Fruit fly (Drosophila melanogaster) whole organism, prepupa: ENCODE data around the gene Acp98AB.

Source experiments
- CG10631 ChIP-seq: fragments of 200-800 bp; sonication (Bioruptor generic); optimal IDR thresholded peaks from 2 replicates; lab custom pipeline; 2016; ENCODE audit warnings: missing biosample characterization, missing genetic modification characterization
- CG10669 ChIP-seq: fragments of 200-800 bp; sonication (Bioruptor generic); optimal IDR thresholded peaks from 3 replicates; lab custom pipeline; 2018; ENCODE audit warnings: missing biosample characterization, mild to moderate bottlenecking, missing genetic modification characterization, moderate library complexity
- CG11294 ChIP-seq: fragments of 200-800 bp; sonication (Bioruptor generic); IDR thresholded peaks from 2 replicates; pipeline ENCODE4 v1.3.6; 2022; ENCODE audit warnings: missing biosample characterization, missing genetic modification characterization
- CG11762 ChIP-seq: fragments of 200-800 bp; sonication (Bioruptor generic); optimal IDR thresholded peaks from 3 replicates; lab custom pipeline; 2016; ENCODE audit warnings: missing biosample characterization, missing genetic modification characterization; ENCODE audit not compliant: insufficient read depth
- CG11902 ChIP-seq: fragments of 200-800 bp; sonication (Bioruptor generic); optimal IDR thresholded peaks from 3 replicates; lab custom pipeline; 2016; ENCODE audit warnings: missing biosample characterization, missing genetic modification characterization
- CG15336 ChIP-seq: fragments of 200-800 bp; sonication (Bioruptor generic); IDR thresholded peaks from 2 replicates; pipeline ENCODE4 v1.3.6; 2022; ENCODE audit warnings: missing biosample characterization, missing genetic modification characterization
- CG1621 ChIP-seq: fragments of 200-800 bp; sonication (Bioruptor generic); optimal IDR thresholded peaks from 3 replicates; lab custom pipeline; 2018; ENCODE audit warnings: missing biosample characterization, mild to moderate bottlenecking, missing genetic modification characterization
- CG16779 ChIP-seq: fragments of 200-800 bp; sonication (Bioruptor generic); optimal IDR thresholded peaks from 3 replicates; lab custom pipeline; 2017; ENCODE audit warnings: missing biosample characterization, mild to moderate bottlenecking, missing genetic modification characterization
- CG3032 ChIP-seq: fragments of 200-800 bp; optimal IDR thresholded peaks from 2 replicates; lab custom pipeline; 2019; ENCODE audit warnings: missing biosample characterization, mild to moderate bottlenecking, missing genetic modification characterization, moderate library complexity
- CG32006 ChIP-seq: fragments of 200-800 bp; sonication (Bioruptor generic); optimal IDR thresholded peaks from 3 replicates; lab custom pipeline; 2017; ENCODE audit warnings: missing biosample characterization, mild to moderate bottlenecking, missing genetic modification characterization
- CG3919 ChIP-seq: fragments of 200-800 bp; sonication (Bioruptor generic); optimal IDR thresholded peaks from 3 replicates; lab custom pipeline; 2016; ENCODE audit warnings: missing biosample characterization, missing genetic modification characterization
- CG4318 ChIP-seq: fragments of 200-800 bp; sonication (Bioruptor generic); optimal IDR thresholded peaks from 3 replicates; lab custom pipeline; 2017; ENCODE audit warnings: missing biosample characterization, mild to moderate bottlenecking, missing genetic modification characterization
- CG6276 ChIP-seq: fragments of 200-800 bp; sonication (Bioruptor generic); optimal IDR thresholded peaks from 2 replicates; lab custom pipeline; 2017; ENCODE audit warnings: missing biosample characterization, mild to moderate bottlenecking, missing genetic modification characterization
- CG6854 ChIP-seq: fragments of 200-800 bp; sonication (Bioruptor generic); optimal IDR thresholded peaks from 2 replicates; lab custom pipeline; 2017; ENCODE audit warnings: missing biosample characterization, mild to moderate bottlenecking, missing genetic modification characterization
- CG7368 ChIP-seq: fragments of 200-800 bp; sonication (Bioruptor generic); optimal IDR thresholded peaks from 3 replicates; lab custom pipeline; 2016; ENCODE audit warnings: missing biosample characterization, missing genetic modification characterization
- CG8119 ChIP-seq: fragments of 200-800 bp; sonication (Bioruptor generic); IDR thresholded peaks from 3 replicates; pipeline ENCODE4 v1.3.6; 2022; ENCODE audit warnings: missing biosample characterization, missing genetic modification characterization
- CG9139 ChIP-seq: fragments of 200-800 bp; sonication (Bioruptor generic); optimal IDR thresholded peaks from 3 replicates; lab custom pipeline; 2017; ENCODE audit warnings: missing biosample characterization, mild to moderate bottlenecking, missing genetic modification characterization
- Eip75B ChIP-seq: fragments of 200-800 bp; sonication (Bioruptor generic); optimal IDR thresholded peaks from 3 replicates; lab custom pipeline; 2016; ENCODE audit warnings: missing biosample characterization, missing genetic modification characterization
- Eip78C ChIP-seq: fragments of 200-800 bp; sonication (Bioruptor generic); peaks from one replicate; lab custom pipeline; 2016; ENCODE audit warnings: missing biosample characterization, missing genetic modification characterization
- Ets96B ChIP-seq: fragments of 200-800 bp; optimal IDR thresholded peaks from 2 replicates; lab custom pipeline; 2019; ENCODE audit warnings: missing biosample characterization, mild to moderate bottlenecking, missing genetic modification characterization, moderate library complexity
- Hr38 ChIP-seq: sonication (Bioruptor generic); optimal IDR thresholded peaks from 2 replicates; lab custom pipeline; 2016; ENCODE audit warnings: missing biosample characterization, missing genetic modification characterization
- Hr39 ChIP-seq: fragments of 200-800 bp; sonication (Bioruptor generic); optimal IDR thresholded peaks from 2 replicates; lab custom pipeline; 2016; ENCODE audit warnings: missing biosample characterization, missing genetic modification characterization
- Lpt ChIP-seq: fragments of 200-800 bp; sonication (Bioruptor generic); optimal IDR thresholded peaks from 3 replicates; lab custom pipeline; 2016; ENCODE audit warnings: missing biosample characterization, missing genetic modification characterization
- Met ChIP-seq: fragments of 200-800 bp; sonication (Bioruptor generic); optimal IDR thresholded peaks from 3 replicates; lab custom pipeline; 2016; ENCODE audit warnings: missing biosample characterization, missing genetic modification characterization
- OdsH ChIP-seq: fragments of 200-800 bp; sonication (Bioruptor generic); optimal IDR thresholded peaks from 3 replicates; lab custom pipeline; 2016; ENCODE audit warnings: missing biosample characterization, missing genetic modification characterization
- Smox ChIP-seq: fragments of 200-800 bp; sonication (Bioruptor generic); optimal IDR thresholded peaks from 3 replicates; lab custom pipeline; 2016; ENCODE audit warnings: missing biosample characterization, missing genetic modification characterization
- Sox102F ChIP-seq: fragments of 200-800 bp; sonication (Bioruptor generic); optimal IDR thresholded peaks from 2 replicates; lab custom pipeline; 2016; ENCODE audit warnings: missing biosample characterization, mild to moderate bottlenecking, missing genetic modification characterization
- achi ChIP-seq: fragments of 200-800 bp; sonication (Bioruptor generic); optimal IDR thresholded peaks from 3 replicates; lab custom pipeline; 2016; ENCODE audit warnings: missing biosample characterization, missing genetic modification characterization
- cyc ChIP-seq: fragments of 200-800 bp; sonication (Bioruptor generic); optimal IDR thresholded peaks from 3 replicates; lab custom pipeline; 2016; ENCODE audit warnings: missing biosample characterization, missing genetic modification characterization
- dac ChIP-seq: fragments of 200-800 bp; sonication (Bioruptor generic); optimal IDR thresholded peaks from 2 replicates; lab custom pipeline; 2017; ENCODE audit warnings: missing biosample characterization, mild to moderate bottlenecking, missing genetic modification characterization
- dsx ChIP-seq: fragments of 200-800 bp; optimal IDR thresholded peaks from 3 replicates; lab custom pipeline; 2019; ENCODE audit warnings: missing biosample characterization, mild to moderate bottlenecking, missing genetic modification characterization, moderate library complexity; ENCODE audit not compliant: poor library complexity, severe bottlenecking
- eg ChIP-seq: fragments of 200-800 bp; sonication (Bioruptor generic); IDR thresholded peaks from 3 replicates; pipeline ENCODE4 v1.3.6; 2022; ENCODE audit warnings: missing biosample characterization, missing genetic modification characterization
- esn ChIP-seq: fragments of 200-800 bp; sonication (Bioruptor generic); optimal IDR thresholded peaks from 2 replicates; lab custom pipeline; 2016; ENCODE audit warnings: missing biosample characterization, mild to moderate bottlenecking, missing genetic modification characterization, moderate library complexity
- fd59A ChIP-seq: fragments of 200-800 bp; sonication (Bioruptor generic); optimal IDR thresholded peaks from 2 replicates; lab custom pipeline; 2017; ENCODE audit warnings: missing biosample characterization, mild to moderate bottlenecking, missing genetic modification characterization, missing genetic modification reagents
- lz ChIP-seq: fragments of 200-800 bp; sonication (Bioruptor generic); optimal IDR thresholded peaks from 3 replicates; lab custom pipeline; 2016; ENCODE audit warnings: missing biosample characterization, missing genetic modification characterization
- net ChIP-seq: fragments of 200-800 bp; sonication (Bioruptor generic); optimal IDR thresholded peaks from 3 replicates; lab custom pipeline; 2016; ENCODE audit warnings: missing biosample characterization, missing genetic modification characterization
- pdm3 ChIP-seq: fragments of 200-800 bp; sonication (Bioruptor generic); optimal IDR thresholded peaks from 3 replicates; lab custom pipeline; 2016; ENCODE audit warnings: missing biosample characterization, missing genetic modification characterization
- spab ChIP-seq: fragments of 200-800 bp; sonication (Bioruptor generic); optimal IDR thresholded peaks from 2 replicates; lab custom pipeline; 2017; ENCODE audit warnings: missing biosample characterization, mild to moderate bottlenecking, missing genetic modification characterization, missing genetic modification reagents
- ss ChIP-seq, 2 experiments: fragments of 200-800 bp; sonication (Bioruptor generic); optimal IDR thresholded peaks; 2 replicates in 1 of 2; 3 replicates in 1 of 2; lab custom pipeline; 2017 to 2018; ENCODE audit warnings: mild to moderate bottlenecking in 2 of 2, missing biosample characterization in 2 of 2, missing genetic modification characterization in 2 of 2, moderate library complexity in 1 of 2
- svp ChIP-seq: fragments of 200-800 bp; sonication (Bioruptor generic); peaks from one replicate; lab custom pipeline; 2016; ENCODE audit warnings: missing biosample characterization, missing genetic modification characterization

Acp98AB gene

dm6 chr3R:27660127-27660579 is 34.5 kb upstream of the Acp98AB start, which contains the start of gene Mlc1:
Gene Mlc1 (minus strand): TSS chr3R:27660177.
- no peak for TF ChIP-seq cyc (GFP tag; lab: Kevin White, UChicago)
- no peak for TF ChIP-seq pdm3
- TF ChIP-seq CG6854 (GFP tag; lab: Kevin White, UChicago) = no peak
- no peak for TF ChIP-seq CG3919 (GFP tag; lab: Kevin White, UChicago)
- TF ChIP-seq Hr39 (GFP tag; lab: Kevin White, UChicago) = no peak
- TF ChIP-seq CG8119 = no peak
- no peak for TF ChIP-seq fd59A (GFP tag; lab: Kevin White, UChicago)
- TF ChIP-seq Smox = no peak
- no peak for TF ChIP-seq ss (GFP tag; optimal IDR thresholded peaks at IDR 0.05; lab: Kevin White, UChicago)
- TF ChIP-seq Ets96B (tag; lab: Kevin White, UChicago) = no peak
- TF ChIP-seq achi (GFP tag; lab: Kevin White, UChicago) = no peak
- TF ChIP-seq CG11902 (GFP tag; lab: Kevin White, UChicago) = no peak

dm6 chr3R:27661389-27661788 is 33.3 kb upstream of the Acp98AB start:
- TF ChIP-seq CG1621 (tag; lab: Kevin White, UChicago) = no peak
- no peak for TF ChIP-seq Met (GFP tag; lab: Kevin White, UChicago)
- TF ChIP-seq CG4318 = no peak
- no peak for TF ChIP-seq Hr38 (GFP tag; lab: Kevin White, UChicago)
- TF ChIP-seq CG10669 (GFP tag; lab: Kevin White, UChicago) = no peak
- TF ChIP-seq CG3032 (tag; lab: Kevin White, UChicago) = no peak
- no peak for TF ChIP-seq Lpt (GFP tag; lab: Kevin White, UChicago)
- TF ChIP-seq svp (GFP tag; lab: Kevin White, UChicago) = no peak
- TF ChIP-seq CG3919 (GFP tag; lab: Kevin White, UChicago) = no peak
- no peak for TF ChIP-seq fd59A (GFP tag; lab: Kevin White, UChicago)

- no peak for TF ChIP-seq esn (GFP tag; lab: Kevin White, UChicago)
- TF ChIP-seq CG16779 (tag; lab: Kevin White, UChicago) = no peak
These were observed 32.7 kb upstream of the Acp98AB start, which contains the start of gene unc80 for dm6 chr3R:27661971-27662489. Gene unc80 (plus strand): TSS chr3R:27662439.

- TF ChIP-seq CG11294 (GFP tag; lab: Robert Waterston, UW) (no peak), CG16779 (tag; lab: Kevin White, UChicago) (no peak), Eip75B (GFP tag; lab: Kevin White, UChicago) (no peak)
These were observed 31.8 kb upstream of the Acp98AB start for dm6 chr3R:27662857-27663256.

dm6 chr3R:27677174-27677726 is 17.4 kb upstream of the Acp98AB start, which contains the start of gene Hsdl2:
Gene Hsdl2 (plus strand): TSS chr3R:27677522.
- TF ChIP-seq ss (GFP tag; optimal IDR thresholded peaks at IDR 0.05; lab: Kevin White, UChicago) = peak; percentile 94 to 97
- TF ChIP-seq Lpt (GFP tag; lab: Kevin White, UChicago) = peak; percentile 79
- no peak for TF ChIP-seq CG3032 (tag; lab: Kevin White, UChicago)
- TF ChIP-seq Met (GFP tag; lab: Kevin White, UChicago) = peak; percentile 40
- peak; percentile 79 for TF ChIP-seq CG7368 (GFP tag; lab: Kevin White, UChicago)
- TF ChIP-seq CG11902 (GFP tag; lab: Kevin White, UChicago) = no peak
- TF ChIP-seq CG1621 (tag; lab: Kevin White, UChicago) = peak; percentile 80
- TF ChIP-seq CG9139 (GFP tag; lab: Kevin White, UChicago) = peak; percentile 95
- TF ChIP-seq net (GFP tag; lab: Kevin White, UChicago) = peak; percentile 81
- peak; percentile 41 for TF ChIP-seq dac (GFP tag; lab: Kevin White, UChicago)
- peak; percentile 78 for TF ChIP-seq eg (GFP tag; lab: Robert Waterston, UW)
- TF ChIP-seq CG8119 = peak; percentile 76
- TF ChIP-seq Sox102F (GFP tag; lab: Kevin White, UChicago) = peak; percentile 48
- peak; percentile 59 for TF ChIP-seq dsx (GFP tag; lab: Kevin White, UChicago)
- peak; percentile 86 for TF ChIP-seq spab (GFP tag; lab: Kevin White, UChicago)
- TF ChIP-seq CG6276 (GFP tag; lab: Kevin White, UChicago) = peak; percentile 97
- no peak for TF ChIP-seq CG10631 (GFP tag; lab: Kevin White, UChicago)
- TF ChIP-seq lz (GFP tag; lab: Kevin White, UChicago) = peak; percentile 38
- peak; percentile 73 for TF ChIP-seq CG11762 (GFP tag; lab: Kevin White, UChicago)
- peak; percentile 67 for TF ChIP-seq Ets96B (tag; lab: Kevin White, UChicago)
- peak; percentile 69; the same call in 1 of the 2 replicates for TF ChIP-seq CG15336 (GFP tag; lab: Robert Waterston, UW)
- TF ChIP-seq CG32006 (GFP tag; lab: Kevin White, UChicago) = peak; percentile 56
- peak; percentile 87 for TF ChIP-seq CG3919 (GFP tag; lab: Kevin White, UChicago)
- no peak for TF ChIP-seq OdsH (GFP tag; lab: Kevin White, UChicago)
- TF ChIP-seq Eip78C = no peak
- TF ChIP-seq Eip75B (GFP tag; lab: Kevin White, UChicago) = peak; percentile 53
- TF ChIP-seq CG11294 (GFP tag; lab: Robert Waterston, UW) = no peak
- peak; percentile 44 for TF ChIP-seq Smox
